Fruit fly (Drosophila melanogaster): ENCODE results near the gene CG6607.

Gene CG6607

DNA sequence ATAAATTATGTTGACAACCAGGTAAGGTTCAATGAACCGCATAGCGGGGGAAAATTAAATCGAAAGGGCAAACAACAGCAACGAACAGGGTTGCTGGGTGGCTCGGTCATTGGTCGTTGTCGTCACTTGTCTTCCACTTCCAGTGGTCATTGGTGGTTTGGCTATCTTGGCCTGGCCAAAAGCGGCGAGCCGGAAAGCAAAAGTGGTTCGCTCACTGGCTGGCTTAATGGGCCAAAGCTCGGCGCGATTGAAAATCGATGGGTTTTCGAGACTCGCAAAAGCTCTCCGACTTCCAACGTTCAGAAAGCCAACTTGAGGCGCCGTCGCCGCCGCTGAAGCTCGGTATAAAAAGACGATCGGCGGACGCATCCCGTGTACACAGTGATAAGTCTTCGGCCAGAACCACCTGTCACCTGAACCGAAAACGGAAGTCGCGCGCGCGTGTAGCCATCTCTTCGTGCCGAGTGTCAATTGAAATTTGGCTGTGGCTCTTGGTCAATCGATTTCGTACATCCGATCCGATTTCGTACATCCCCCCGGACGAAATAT lies 3.3 kb upstream of the CG6607 start, which contains the start of gene Jhbp12:
Jhbp12 (plus strand) TSS at position 369 of the 549 bp plus-strand sequence.
- no peak for TF ChIP-seq rgr (GFP tag; optimal IDR thresholded peaks at IDR 0.05)
- no peak for TF ChIP-seq lola (GFP tag; optimal IDR thresholded peaks at IDR 0.05)
- no peak for TF ChIP-seq Hr83 (GFP tag; optimal IDR thresholded peaks at IDR 0.05; ENCODE audit: poor library complexity, severe bottlenecking)
- no peak for TF ChIP-seq Abd-B (GFP tag; optimal IDR thresholded peaks at IDR 0.05)
- no peak for TF ChIP-seq N (GFP tag; optimal IDR thresholded peaks at IDR 0.05)
- TF ChIP-seq Vsx2 (GFP tag; optimal IDR thresholded peaks at IDR 0.05; ENCODE audit: partially characterized antibody) = no peak
- TF ChIP-seq dsf (GFP tag; optimal IDR thresholded peaks at IDR 0.05; ENCODE audit: borderline replicate concordance) = no peak
- TF ChIP-seq woc (GFP tag; optimal IDR thresholded peaks at IDR 0.05) = no peak
- TF ChIP-seq Hr78 (GFP tag; optimal IDR thresholded peaks at IDR 0.05) = no peak
- TF ChIP-seq Mio (GFP tag; optimal IDR thresholded peaks at IDR 0.05) = no peak

DNA sequence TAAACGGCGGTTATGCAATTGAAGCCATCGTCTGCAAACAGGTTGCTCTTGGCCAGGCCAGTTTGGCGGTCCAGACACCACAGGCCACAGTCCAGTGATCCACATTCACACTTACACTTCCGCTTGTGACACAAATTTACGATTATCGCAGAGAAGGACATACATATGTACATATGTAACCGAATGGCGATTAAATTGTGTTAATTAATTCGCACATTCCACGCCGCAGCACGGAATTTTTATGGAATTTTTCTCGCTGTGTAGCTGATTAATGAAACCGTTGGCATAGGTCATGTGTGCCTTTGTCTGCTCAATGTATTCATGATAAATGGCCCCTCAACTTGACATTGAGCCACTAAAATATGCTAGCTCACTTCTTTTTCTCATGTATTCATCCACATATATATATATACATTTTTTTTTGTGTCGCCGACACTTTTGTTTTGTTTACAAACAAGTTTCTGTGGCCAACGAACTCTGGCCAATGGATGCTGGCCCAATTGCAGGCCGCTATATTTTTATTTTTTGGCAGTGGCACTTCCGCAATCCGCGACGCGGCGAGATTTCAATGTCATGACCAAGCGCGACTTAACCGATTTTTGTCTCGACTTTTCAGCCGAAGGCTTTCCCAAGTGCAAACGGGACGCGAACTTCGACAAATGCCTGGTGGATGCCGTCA lies 1.7 kb upstream of the CG6607 start:
- TF ChIP-seq Sp1 (GFP tag; optimal IDR thresholded peaks at IDR 0.05) (no peak), CG9705 (GFP tag; optimal IDR thresholded peaks at IDR 0.05) (no peak), Abd-B (GFP tag; optimal IDR thresholded peaks at IDR 0.05) (no peak)

DNA sequence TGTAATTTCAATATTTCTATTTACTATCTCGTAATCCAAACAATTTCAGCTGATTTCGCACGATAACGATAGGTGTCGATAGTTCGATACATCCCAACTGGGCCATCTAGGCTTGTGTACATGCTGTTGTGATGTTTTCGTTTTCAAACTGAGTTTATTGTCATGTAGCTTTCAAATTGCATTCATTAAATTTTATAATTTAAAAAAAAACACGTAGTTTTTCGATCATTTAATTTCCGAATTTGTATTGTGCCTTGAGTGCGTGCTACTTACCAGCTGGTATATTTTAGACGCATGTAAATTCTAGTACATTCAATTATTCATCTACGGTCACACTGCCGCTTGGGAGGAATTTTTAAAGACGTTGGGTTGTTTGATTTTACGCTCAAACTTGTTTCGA lies 2.5 kb downstream of the CG6607 start, which contains the start of the genes CG13623 and ana1:
CG13623 (minus strand) TSS at position 231 of the 400 bp plus-strand sequence.
ana1 (plus strand) TSS at position 249 of the 400 bp plus-strand sequence.
- no peak for TF ChIP-seq usp (GFP tag; optimal IDR thresholded peaks at IDR 0.05)
- TF ChIP-seq Hr78 (GFP tag; optimal IDR thresholded peaks at IDR 0.05) = no peak
- no peak for TF ChIP-seq br (GFP tag; optimal IDR thresholded peaks at IDR 0.05)
- TF ChIP-seq Sp1 (GFP tag; optimal IDR thresholded peaks at IDR 0.05) = no peak
- no peak for TF ChIP-seq brk (GFP tag; optimal IDR thresholded peaks at IDR 0.05)
- no peak for TF ChIP-seq Vsx2 (GFP tag; optimal IDR thresholded peaks at IDR 0.05; ENCODE audit: partially characterized antibody)
- no peak for TF ChIP-seq dmrt93B (GFP tag; optimal IDR thresholded peaks at IDR 0.05)
- TF ChIP-seq rgr (GFP tag; optimal IDR thresholded peaks at IDR 0.05) = no peak
- no peak for TF ChIP-seq tai (GFP tag; optimal IDR thresholded peaks at IDR 0.05)
- TF ChIP-seq sv (GFP tag; optimal IDR thresholded peaks at IDR 0.05) = no peak
- no peak for TF ChIP-seq foxo (GFP tag; optimal IDR thresholded peaks at IDR 0.05)
- TF ChIP-seq GATAd (GFP tag; optimal IDR thresholded peaks at IDR 0.05) = no peak
- TF ChIP-seq psq (GFP tag; optimal IDR thresholded peaks at IDR 0.05) = no peak
- TF ChIP-seq pan (optimal IDR thresholded peaks at IDR 0.05) = no peak
- no peak for TF ChIP-seq sage (GFP tag; optimal IDR thresholded peaks at IDR 0.05)
- TF ChIP-seq N (GFP tag; optimal IDR thresholded peaks at IDR 0.05) = no peak
- TF ChIP-seq ey (GFP tag; optimal IDR thresholded peaks at IDR 0.05) = no peak
- no peak for TF ChIP-seq woc (GFP tag; optimal IDR thresholded peaks at IDR 0.05)

DNA sequence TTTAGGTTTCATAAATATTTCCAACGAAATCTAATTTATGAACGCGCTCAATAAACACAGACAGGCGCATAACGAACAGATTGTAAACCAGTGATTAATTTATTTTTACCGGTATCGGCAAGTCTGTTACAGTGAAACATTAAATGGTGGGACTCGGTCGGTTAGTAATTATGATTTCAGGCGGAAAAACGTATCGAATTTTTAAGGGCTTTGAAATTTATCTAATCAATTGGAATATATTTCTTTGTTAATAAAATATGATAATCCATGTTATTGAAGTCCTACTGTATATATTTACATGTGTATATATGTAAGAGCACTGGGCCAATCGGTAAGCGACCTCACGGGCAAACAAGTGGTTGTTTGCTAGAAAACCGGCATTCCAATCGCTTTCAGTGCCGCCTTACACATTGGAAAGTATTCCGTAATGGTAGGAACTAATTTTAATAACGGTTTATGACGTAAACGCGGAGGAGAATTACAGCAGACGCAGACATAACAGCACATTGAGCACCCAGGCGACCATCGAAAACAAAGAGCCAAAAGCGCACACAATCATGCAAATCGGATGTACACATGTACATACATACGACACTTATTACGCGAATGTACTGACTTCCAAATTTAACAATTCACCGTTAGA lies 15.3 kb downstream of the CG6607 start:
- no peak for TF ChIP-seq Hr78 (GFP tag; optimal IDR thresholded peaks at IDR 0.05)
- no peak for TF ChIP-seq usp (GFP tag; optimal IDR thresholded peaks at IDR 0.05)
- no peak for TF ChIP-seq N (GFP tag; optimal IDR thresholded peaks at IDR 0.05)
- TF ChIP-seq tai (GFP tag; optimal IDR thresholded peaks at IDR 0.05) = no peak
- TF ChIP-seq sage (GFP tag; optimal IDR thresholded peaks at IDR 0.05) = peak; percentile 92
- TF ChIP-seq Abd-B (GFP tag; optimal IDR thresholded peaks at IDR 0.05) = no peak
- TF ChIP-seq CG9705 (GFP tag; optimal IDR thresholded peaks at IDR 0.05) = peak; percentile 87
- no peak for TF ChIP-seq Dif (GFP tag; optimal IDR thresholded peaks at IDR 0.05; ENCODE audit: partially characterized antibody)
- no peak for TF ChIP-seq brk (GFP tag; optimal IDR thresholded peaks at IDR 0.05)
- TF ChIP-seq Hr83 (GFP tag; optimal IDR thresholded peaks at IDR 0.05; ENCODE audit: poor library complexity, severe bottlenecking) = peak; percentile 63
- no peak for TF ChIP-seq Vsx2 (GFP tag; optimal IDR thresholded peaks at IDR 0.05; ENCODE audit: partially characterized antibody)
- TF ChIP-seq ey (GFP tag; optimal IDR thresholded peaks at IDR 0.05) = peak; percentile 96
- TF ChIP-seq Jra (GFP tag; optimal IDR thresholded peaks at IDR 0.05) = peak; percentile 85
- peak; percentile 93 for TF ChIP-seq fru (GFP tag; optimal IDR thresholded peaks at IDR 0.05)
- peak; percentile 89 for TF ChIP-seq Mio (GFP tag; optimal IDR thresholded peaks at IDR 0.05)
- TF ChIP-seq woc (GFP tag; optimal IDR thresholded peaks at IDR 0.05) = peak; percentile 84
- peak; percentile 92 for TF ChIP-seq sv (GFP tag; optimal IDR thresholded peaks at IDR 0.05)
- TF ChIP-seq pan (optimal IDR thresholded peaks at IDR 0.05) = no peak
- peak; percentile 90 for TF ChIP-seq psq (GFP tag; optimal IDR thresholded peaks at IDR 0.05)
- TF ChIP-seq dmrt93B (GFP tag; optimal IDR thresholded peaks at IDR 0.05) = peak; percentile 87
- peak; percentile 52 for TF ChIP-seq GATAd (GFP tag; optimal IDR thresholded peaks at IDR 0.05)
- TF ChIP-seq dsf (GFP tag; optimal IDR thresholded peaks at IDR 0.05; ENCODE audit: borderline replicate concordance) = peak; percentile 74
- peak; percentile 69 for TF ChIP-seq CG32264 (GFP tag; optimal IDR thresholded peaks at IDR 0.05)
- no peak for TF ChIP-seq Myc (optimal IDR thresholded peaks at IDR 0.05)
- TF ChIP-seq HLH106 (tag; optimal IDR thresholded peaks at IDR 0.05) = peak; percentile 94
- no peak for TF ChIP-seq lola (GFP tag; optimal IDR thresholded peaks at IDR 0.05)
- peak; percentile 97 for TF ChIP-seq OdsH (GFP tag; optimal IDR thresholded peaks at IDR 0.05)
- TF ChIP-seq Dfd (GFP tag; optimal IDR thresholded peaks at IDR 0.05) = no peak
- TF ChIP-seq CrebA (GFP tag; optimal IDR thresholded peaks at IDR 0.05; ENCODE audit: borderline replicate concordance) = no peak
- TF ChIP-seq Sp1 (GFP tag; optimal IDR thresholded peaks at IDR 0.05) = peak; percentile 95
- peak in 1 of 2 experiments; percentile 85 for TF ChIP-seq foxo (GFP tag; optimal IDR thresholded peaks at IDR 0.05)
- TF ChIP-seq br (GFP tag; optimal IDR thresholded peaks at IDR 0.05) = peak; percentile 92
- peak; percentile 34 for TF ChIP-seq Rel (GFP tag; optimal IDR thresholded peaks at IDR 0.05)
- TF ChIP-seq Rel (tag; optimal IDR thresholded peaks at IDR 0.05) = peak; percentile 78
- no peak for TF ChIP-seq jim (GFP tag; optimal IDR thresholded peaks at IDR 0.05)
- peak; percentile 97 for TF ChIP-seq rgr (GFP tag; optimal IDR thresholded peaks at IDR 0.05)

All from whole organism, wandering third instar larva.